Fruit fly (Drosophila melanogaster): ENCODE measurements around the gene CG9072.

The CG9072 gene

dm6 chrX:15048713-15049112 lies 47.1 kb downstream of the CG9072 start (continued):
- no peak for TF ChIP-seq BEAF-32 (GFP tag; optimal IDR thresholded peaks at IDR 0.05)
- TF ChIP-seq sug (tag; optimal IDR thresholded peaks at IDR 0.05), result peak; percentile 26
- peak; percentile 86 for TF ChIP-seq GATAe (GFP tag; conservative IDR thresholded peaks at IDR 0.05)
- TF ChIP-seq CG12659 (GFP tag; optimal IDR thresholded peaks at IDR 0.05), result no peak

dm6 chrX:15045608-15046007 lies 50.2 kb downstream of the CG9072 start:
- TF ChIP-seq CG18599 (GFP tag; optimal IDR thresholded peaks at IDR 0.05) (no peak), CG31441 (GFP tag; IDR thresholded peaks at IDR 0.05) (no peak), emc (GFP tag; optimal IDR thresholded peaks at IDR 0.05) (no peak), NK7.1 (GFP tag; optimal IDR thresholded peaks at IDR 0.05) (no peak), CG9437 (GFP tag; optimal IDR thresholded peaks at IDR 0.05) (no peak), eve (GFP tag; optimal IDR thresholded peaks at IDR 0.05) (no peak), HLH3B (GFP tag; IDR thresholded peaks at IDR 0.05) (no peak), YL-1 (GFP tag; optimal IDR thresholded peaks at IDR 0.05) (no peak), nom (GFP tag; optimal IDR thresholded peaks at IDR 0.05) (peak; percentile 19), CG6654 (GFP tag; optimal IDR thresholded peaks at IDR 0.05) (peak; percentile 50), CTCF (GFP tag; optimal IDR thresholded peaks at IDR 0.05) (no peak), CG4707 (GFP tag; optimal IDR thresholded peaks at IDR 0.05) (no peak), aop (GFP tag; IDR thresholded peaks at IDR 0.05) (no peak), gce (GFP tag; IDR thresholded peaks at IDR 0.05) (no peak), Med (GFP tag) (peak; percentile 16), CG33557 (GFP tag; optimal IDR thresholded peaks at IDR 0.05) (no peak), Hr39 (optimal IDR thresholded peaks at IDR 0.05) (no peak), CG10431 (GFP tag; optimal IDR thresholded peaks at IDR 0.05) (no peak), insv (GFP tag; optimal IDR thresholded peaks at IDR 0.05) (no peak), CG13624 (GFP tag; optimal IDR thresholded peaks at IDR 0.05) (no peak), CG15696 (tag; optimal IDR thresholded peaks at IDR 0.05) (no peak), wdn (GFP tag; IDR thresholded peaks at IDR 0.05) (no peak), sima (GFP tag; optimal IDR thresholded peaks at IDR 0.05) (no peak), maf-S (GFP tag; optimal IDR thresholded peaks at IDR 0.05) (no peak), HLH54F (GFP tag; optimal IDR thresholded peaks at IDR 0.05) (no peak), psq (GFP tag; optimal IDR thresholded peaks at IDR 0.05) (no peak), wor (GFP tag; IDR thresholded peaks at IDR 0.05) (no peak), tx (GFP tag; optimal IDR thresholded peaks at IDR 0.05) (no peak), Oli (tag; optimal IDR thresholded peaks at IDR 0.05) (no peak), Hey (tag; optimal IDR thresholded peaks at IDR 0.05) (no peak), CG2875 (GFP tag; optimal IDR thresholded peaks at IDR 0.05) (no peak), CG17612 (GFP tag; IDR thresholded peaks at IDR 0.05) (no peak), CG11398 (GFP tag; optimal IDR thresholded peaks at IDR 0.05) (no peak), Hand (GFP tag; optimal IDR thresholded peaks at IDR 0.05) (no peak), CG11093 (GFP tag; IDR thresholded peaks at IDR 0.05) (no peak), ap (GFP tag; IDR thresholded peaks at IDR 0.05) (no peak), E2f2 (GFP tag; IDR thresholded peaks at IDR 0.05) (no peak), CG8290 (GFP tag; optimal IDR thresholded peaks at IDR 0.05) (no peak), CG8290 (tag; optimal IDR thresholded peaks at IDR 0.05) (no peak), CkIIα-i1 (GFP tag; IDR thresholded peaks at IDR 0.05) (no peak), grn (GFP tag; optimal IDR thresholded peaks at IDR 0.05) (peak; percentile 42), scrt (GFP tag; optimal IDR thresholded peaks at IDR 0.05) (no peak), ham (GFP tag; IDR thresholded peaks at IDR 0.05) (no peak), CG11504 (tag; optimal IDR thresholded peaks at IDR 0.05) (no peak), z (GFP tag; IDR thresholded peaks at IDR 0.05) (peak; percentile 69; the same call in 1 of the 3 replicates), GATAe (GFP tag; conservative IDR thresholded peaks at IDR 0.05) (peak; percentile 28; the same call in 1 of the 2 replicates), lilli (GFP tag; optimal IDR thresholded peaks at IDR 0.05) (no peak), CG10209 (GFP tag; optimal IDR thresholded peaks at IDR 0.05) (no peak)

Measured in whole organism, embryonic.